Fruit fly (Drosophila melanogaster): ENCODE data around the gene Ubx.

The Ubx gene

dm6 chr3R:16655494-16656493 is 78.4 kb downstream of the Ubx start, which contains the start of gene modSP (continued):
- TF ChIP-seq CG11093 (GFP tag; IDR thresholded peaks at IDR 0.05): no peak
- TF ChIP-seq CG10543 (GFP tag; optimal IDR thresholded peaks at IDR 0.05): peak; percentile 16
- no peak for TF ChIP-seq crp (GFP tag; optimal IDR thresholded peaks at IDR 0.05)
- no peak for TF ChIP-seq CG2875 (GFP tag; optimal IDR thresholded peaks at IDR 0.05)
- peak; percentile 85 for TF ChIP-seq ato (GFP tag; IDR thresholded peaks at IDR 0.05; ENCODE audit: partially characterized antibody)
- TF ChIP-seq ssp (GFP tag; IDR thresholded peaks at IDR 0.05): peak; percentile 64
- peak; percentile 35 for TF ChIP-seq az2 (GFP tag; optimal IDR thresholded peaks at IDR 0.05)
- peak; percentile 16 for TF ChIP-seq maf-S (GFP tag; optimal IDR thresholded peaks at IDR 0.05)
- no peak for TF ChIP-seq Hr39 (optimal IDR thresholded peaks at IDR 0.05)
- no peak for TF ChIP-seq HmgZ (tag; optimal IDR thresholded peaks at IDR 0.05)
- peak; percentile 44; the same call in 2 of the 3 replicates for TF ChIP-seq CG34224 (GFP tag; IDR thresholded peaks at IDR 0.05; ENCODE audit: partially characterized antibody)
- TF ChIP-seq otp (GFP tag; IDR thresholded peaks at IDR 0.05): no peak
- TF ChIP-seq CG15601 (tag; optimal IDR thresholded peaks at IDR 0.05): peak; percentile 16
- TF ChIP-seq dysf (GFP tag; IDR thresholded peaks at IDR 0.05): peak; percentile 34; the same call in 1 of the 3 replicates
- TF ChIP-seq wor (GFP tag; IDR thresholded peaks at IDR 0.05): no peak
- no peak for TF ChIP-seq pnt (GFP tag; optimal IDR thresholded peaks at IDR 0.05)
- peak; percentile 37 for TF ChIP-seq bab2 (GFP tag; optimal IDR thresholded peaks at IDR 0.05)
- TF ChIP-seq Awh (GFP tag; IDR thresholded peaks at IDR 0.05): 0 out of 2 replicates have a peak, but pooled peaks have one; percentile 13
- TF ChIP-seq CG15269 (tag; optimal IDR thresholded peaks at IDR 0.05): no peak
- TF ChIP-seq CG6254 (GFP tag; optimal IDR thresholded peaks at IDR 0.05): no peak
- TF ChIP-seq lola (GFP tag; optimal IDR thresholded peaks at IDR 0.05): no peak
- peak; percentile 60 for TF ChIP-seq Deaf1 (tag; optimal IDR thresholded peaks at IDR 0.05)
- no peak for TF ChIP-seq Spps (tag; optimal IDR thresholded peaks at IDR 0.05)
- TF ChIP-seq CG8281 (tag; optimal IDR thresholded peaks at IDR 0.05): peak; percentile 12
- no peak for TF ChIP-seq ken (GFP tag; IDR thresholded peaks at IDR 0.05)
- TF ChIP-seq CG9932 (GFP tag; IDR thresholded peaks at IDR 0.05): peak; percentile 57
- TF ChIP-seq HLHmδ (GFP tag; optimal IDR thresholded peaks at IDR 0.05): no peak
- no peak for TF ChIP-seq tup (GFP tag; optimal IDR thresholded peaks at IDR 0.05)
- no peak for TF ChIP-seq dimm (GFP tag; IDR thresholded peaks at IDR 0.05)
- no peak for TF ChIP-seq CG12155 (GFP tag; optimal IDR thresholded peaks at IDR 0.05)
- no peak for TF ChIP-seq Dad (GFP tag; optimal IDR thresholded peaks at IDR 0.05)
- peak; percentile 18; the same call in 1 of the 3 replicates for TF ChIP-seq CG7357 (GFP tag; IDR thresholded peaks at IDR 0.05)
- TF ChIP-seq Bgb (GFP tag; IDR thresholded peaks at IDR 0.05; ENCODE audit: partially characterized antibody): peak; percentile 78
- TF ChIP-seq CG10565 (GFP tag; optimal IDR thresholded peaks at IDR 0.05): no peak
- no peak for TF ChIP-seq Hand (GFP tag; optimal IDR thresholded peaks at IDR 0.05)
- TF ChIP-seq bcd (GFP tag; optimal IDR thresholded peaks at IDR 0.05): peak; percentile 31
- no peak for TF ChIP-seq exex (tag; optimal IDR thresholded peaks at IDR 0.05)
- TF ChIP-seq ind (GFP tag; optimal IDR thresholded peaks at IDR 0.05): peak; percentile 44
- TF ChIP-seq CG13894 (tag; optimal IDR thresholded peaks at IDR 0.05): peak; percentile 48
- TF ChIP-seq Xrp1 (GFP tag; IDR thresholded peaks at IDR 0.05): no peak
- TF ChIP-seq abd-A (tag; optimal IDR thresholded peaks at IDR 0.05): peak; percentile 24
- TF ChIP-seq Nf-YB (GFP tag; optimal IDR thresholded peaks at IDR 0.05): no peak
- no peak for TF ChIP-seq CG1832 (GFP tag; optimal IDR thresholded peaks at IDR 0.05)
- TF ChIP-seq CG2889 (GFP tag; IDR thresholded peaks at IDR 0.05): no peak
- peak; percentile 20; the same call in 1 of the 2 replicates for TF ChIP-seq stc (GFP tag; IDR thresholded peaks at IDR 0.05)
- TF ChIP-seq CG16813 (GFP tag; IDR thresholded peaks at IDR 0.05; ENCODE audit: partially characterized antibody): peak; percentile 78
- TF ChIP-seq vnd (GFP tag; IDR thresholded peaks at IDR 0.05; ENCODE audit: partially characterized antibody): peak; percentile 62

All from whole organism, embryonic.